Worm (Caenorhabditis elegans) whole organism, L4 larva: ENCODE results near the gene T26H5.11.

Experiments used
- ceh-62 ChIP-seq: sonication (generic microtip); optimal IDR thresholded peaks from 2 replicates; lab custom pipeline; 2017; ENCODE audit warnings: missing biosample characterization, missing genetic modification characterization
- egl-27 ChIP-seq: sonication (generic microtip); optimal IDR thresholded peaks from 3 replicates; lab custom pipeline; 2017; ENCODE audit warnings: missing biosample characterization, missing genetic modification reagents, missing genetic modification characterization
- fkh-10 ChIP-seq: fragments of 150-350 bp; optimal IDR thresholded peaks from 2 replicates; lab custom pipeline; 2014; ENCODE audit warnings: missing biosample characterization, missing genetic modification reagents, missing genetic modification characterization
- jun-1 ChIP-seq: fragments of 150-350 bp; optimal IDR thresholded peaks from 2 replicates; lab custom pipeline; 2014; ENCODE audit warnings: missing biosample characterization, missing genetic modification reagents, missing genetic modification characterization
- mes-2 ChIP-seq: sonication (generic microtip); optimal IDR thresholded peaks from 2 replicates; lab custom pipeline; 2016; ENCODE audit warnings: missing genotype, mild to moderate bottlenecking, missing genetic modification characterization, missing compliant biosample characterization; ENCODE audit not compliant: poor library complexity, severe bottlenecking
- mxl-2 ChIP-seq: fragments of 200-800 bp; sonication (Bioruptor generic); conservative IDR thresholded peaks from 2 replicates; pipeline ENCODE4 v1.3.6; 2022; ENCODE audit warnings: missing genetic modification reagents, missing genetic modification characterization, missing compliant biosample characterization
- nhr-237 ChIP-seq: sonication (generic microtip); optimal IDR thresholded peaks from 2 replicates; lab custom pipeline; 2017; ENCODE audit warnings: missing biosample characterization, missing genetic modification characterization
- pha-4 ChIP-seq, 2 experiments: fragments of 150-350 bp in 1 of 2; fragments of 200-800 bp in 1 of 2; sonication (Bioruptor generic) in 1 of 2; IDR thresholded peaks in 1 of 2; optimal IDR thresholded peaks in 1 of 2; 2 replicates each; pipeline versions ENCODE4 v1.3.6 to Lab custom; 2014 to 2022; ENCODE audit warnings: missing genetic modification characterization in 2 of 2, missing genetic modification reagents in 2 of 2, missing biosample characterization in 1 of 2, missing compliant biosample characterization in 1 of 2
- unc-39 ChIP-seq: sonication (generic microtip); optimal IDR thresholded peaks from 2 replicates; lab custom pipeline; 2017; ENCODE audit warnings: missing biosample characterization, missing genetic modification characterization

DNA sequence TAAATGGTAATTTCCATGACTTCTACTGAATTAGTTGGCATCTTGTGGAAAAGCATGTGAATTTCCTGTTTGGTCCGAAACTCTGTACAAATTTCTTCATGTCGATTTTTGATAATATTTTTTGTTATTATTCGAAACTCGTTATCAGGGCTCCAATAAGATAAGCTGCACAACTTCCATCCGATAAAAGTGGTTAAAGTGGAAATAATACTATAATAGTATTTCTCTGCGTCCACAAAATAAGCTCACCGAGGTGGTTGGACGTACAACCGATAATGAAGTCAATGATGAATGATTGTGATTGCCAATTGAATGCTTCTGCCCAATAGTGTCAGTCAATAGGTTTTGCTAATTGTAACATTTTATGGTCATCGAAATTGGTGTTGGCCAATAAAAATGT is 4.3 kb upstream of the T26H5.11 start, which contains the start of gene T26H5.4:
- TF ChIP-seq ceh-62, result no peak
- TF ChIP-seq mes-2 (tag; lab: Kevin White, UChicago), result no peak
- TF ChIP-seq fkh-10, result no peak
- no peak for TF ChIP-seq nhr-237 (tag; lab: Kevin White, UChicago)
- TF ChIP-seq unc-39 (tag; lab: Kevin White, UChicago), result no peak
- no peak for TF ChIP-seq mxl-2 (GFP tag; lab: Robert Waterston, UW)
- no peak for TF ChIP-seq pha-4 (GFP tag; IDR thresholded peaks at IDR 0.05; lab: Robert Waterston, UW)
- TF ChIP-seq pha-4 (tag; optimal IDR thresholded peaks at IDR 0.05; lab: Kevin White, UChicago), result no peak
- no peak for TF ChIP-seq egl-27 (tag; lab: Kevin White, UChicago)
- TF ChIP-seq jun-1 (tag; lab: Kevin White, UChicago), result no peak
